Worm (Caenorhabditis elegans): ENCODE measurements around the gene nas-38.

The nas-38 gene

DNA sequence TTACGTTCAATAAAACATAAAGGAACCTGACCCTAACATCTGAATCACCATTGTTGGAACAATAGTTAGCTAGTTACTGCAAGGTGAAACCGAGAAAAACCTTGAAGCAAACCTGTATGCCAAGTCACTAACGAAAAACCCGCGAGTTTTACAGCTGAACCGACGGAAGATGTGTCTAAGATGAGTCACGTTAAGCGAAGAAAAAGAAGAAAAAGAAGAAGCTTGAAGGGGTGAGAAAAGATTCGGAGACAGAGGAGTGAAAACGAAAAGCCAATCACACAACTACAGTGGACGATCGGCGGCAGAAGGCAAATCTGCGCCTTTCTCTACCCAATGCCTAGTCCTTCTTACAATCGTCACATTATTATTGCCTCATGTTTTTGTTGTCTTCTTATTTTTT lies at the start of gene nas-38:
Gene nas-38, plus strand, starts transcription at position 301 of the 400 bp plus-strand sequence.
- TF ChIP-seq egl-43 (GFP tag; IDR thresholded peaks at IDR 0.05) (no peak), T20F7.1 (GFP tag; optimal IDR thresholded peaks at IDR 0.05) (no peak), dmd-8 (GFP tag; IDR thresholded peaks at IDR 0.05) (no peak), nhr-10 (tag; optimal IDR thresholded peaks at IDR 0.05) (no peak), zip-11 (GFP tag; IDR thresholded peaks at IDR 0.05) (no peak), nhr-111 (GFP tag; optimal IDR thresholded peaks at IDR 0.05) (no peak), hmg-1.1 (GFP tag; IDR thresholded peaks at IDR 0.05) (no peak), set-16 (GFP tag; IDR thresholded peaks at IDR 0.05) (no peak), spr-1 (tag; optimal IDR thresholded peaks at IDR 0.05) (no peak), nhr-41 (GFP tag; IDR thresholded peaks at IDR 0.05) (no peak), lin-1 (GFP tag; IDR thresholded peaks at IDR 0.05) (no peak), nhr-102 (tag; optimal IDR thresholded peaks at IDR 0.05) (no peak), daf-8 (GFP tag; IDR thresholded peaks at IDR 0.05) (no peak), lir-3 (tag; optimal IDR thresholded peaks at IDR 0.05) (no peak), nhr-42 (GFP tag; IDR thresholded peaks at IDR 0.05) (no peak), nhr-77 (tag; optimal IDR thresholded peaks at IDR 0.05) (no peak), hif-1 (tag; optimal IDR thresholded peaks at IDR 0.05) (no peak), nhr-76 (tag; optimal IDR thresholded peaks at IDR 0.05) (no peak), attf-4 (tag; optimal IDR thresholded peaks at IDR 0.05) (no peak), ceh-44 (GFP tag; IDR thresholded peaks at IDR 0.05) (no peak)

DNA sequence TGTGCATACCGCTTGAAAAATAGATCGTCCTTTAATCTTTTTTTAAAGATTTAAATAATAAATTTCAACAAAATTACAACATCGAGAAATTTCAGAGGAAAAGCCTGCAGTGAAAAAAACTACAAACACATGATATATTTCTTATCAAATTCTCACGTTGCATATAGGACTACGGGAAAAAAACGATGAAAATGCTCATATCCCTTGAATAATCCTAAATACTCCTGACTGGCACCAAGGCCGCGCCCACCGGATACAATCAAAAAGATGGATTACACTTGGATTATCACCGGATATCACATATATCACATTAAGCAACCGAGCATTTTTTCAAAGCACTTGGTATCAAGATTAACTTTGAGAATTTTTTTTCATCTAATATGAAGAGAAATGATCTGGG lies 43.9 kb upstream of the nas-38 start:
- no peak for TF ChIP-seq zip-2 (tag; optimal IDR thresholded peaks at IDR 0.05)
- peak; percentile 62 for TF ChIP-seq aha-1 (tag)

DNA sequence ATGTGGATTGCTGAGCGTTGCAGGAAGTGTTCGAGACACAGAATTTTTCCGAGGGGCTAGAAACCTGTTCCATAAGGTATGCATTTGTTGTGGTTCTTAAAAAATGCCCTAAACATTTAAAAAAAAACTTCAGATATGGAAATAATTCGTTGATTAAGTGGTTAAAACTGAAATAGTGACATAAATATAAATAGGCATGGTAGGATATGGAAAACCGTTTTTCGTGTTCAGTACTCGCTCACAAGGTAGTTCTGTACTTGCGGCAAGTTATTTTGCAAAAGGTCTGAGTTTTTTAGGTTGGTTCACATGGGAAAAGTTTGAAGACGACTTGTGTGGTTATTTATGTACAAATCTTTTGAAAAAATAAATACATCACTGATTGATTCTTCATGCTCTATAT lies 37.1 kb upstream of the nas-38 start, which contains the start of gene B0310.3:
Gene B0310.3, minus strand, starts transcription at position 101 of the 400 bp plus-strand sequence.
- TF ChIP-seq ceh-62 (tag; optimal IDR thresholded peaks at IDR 0.05) (no peak), lin-15B (tag; optimal IDR thresholded peaks at IDR 0.05) (no peak), snpc-4 (tag; optimal IDR thresholded peaks at IDR 0.05) (no peak), daf-19 (GFP tag; conservative IDR thresholded peaks at IDR 0.05) (no peak), Y105C5A.15 (GFP tag; IDR thresholded peaks at IDR 0.05) (no peak), dpl-1 (GFP tag; optimal IDR thresholded peaks at IDR 0.05) (no peak), Y75B8A.6 (GFP tag; IDR thresholded peaks at IDR 0.05) (no peak), lin-39 (tag; optimal IDR thresholded peaks at IDR 0.05) (no peak), lir-3 (tag; optimal IDR thresholded peaks at IDR 0.05) (no peak), hif-1 (tag; optimal IDR thresholded peaks at IDR 0.05) (no peak), egl-43 (GFP tag; IDR thresholded peaks at IDR 0.05) (no peak), duxl-1 (tag; optimal IDR thresholded peaks at IDR 0.05; ENCODE audit: poor library complexity) (no peak), daf-16 (GFP tag; optimal IDR thresholded peaks at IDR 0.05) (no peak), daf-16 (tag; optimal IDR thresholded peaks at IDR 0.05) (no peak), aly-2 (tag; optimal IDR thresholded peaks at IDR 0.05) (no peak), zag-1 (tag; optimal IDR thresholded peaks at IDR 0.05) (no peak), F49E8.2 (tag; optimal IDR thresholded peaks at IDR 0.05; ENCODE audit: borderline replicate concordance) (no peak), mxl-2 (GFP tag; conservative IDR thresholded peaks at IDR 0.05) (no peak), F37D6.2 (tag; optimal IDR thresholded peaks at IDR 0.05) (no peak), madf-5 (GFP tag; IDR thresholded peaks at IDR 0.05) (no peak)

DNA sequence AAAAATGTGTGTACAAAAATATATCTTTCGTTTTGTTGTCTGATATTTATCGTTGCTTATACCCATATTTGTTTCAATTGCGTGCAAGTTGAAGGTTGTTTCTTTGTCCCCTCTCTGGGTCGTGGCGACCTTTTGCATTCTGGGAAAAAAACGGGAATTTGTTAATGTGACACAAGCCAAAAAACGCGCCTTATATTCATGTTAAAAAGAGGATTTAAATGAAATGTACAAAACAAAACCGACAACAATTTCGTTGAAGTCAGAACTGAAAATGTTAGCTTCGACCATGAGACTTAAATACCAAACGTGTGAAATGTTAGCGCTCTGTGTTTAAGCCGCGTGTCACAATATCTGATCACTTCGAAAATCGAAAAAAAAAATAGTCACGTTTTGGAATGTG lies 33.5 kb upstream of the nas-38 start:
- TF ChIP-seq saeg-2 (GFP tag; IDR thresholded peaks at IDR 0.05) (no peak), arid-1 (GFP tag; conservative IDR thresholded peaks at IDR 0.05) (no peak), aha-1 (tag) (peak; percentile 93), F49E8.2 (tag; optimal IDR thresholded peaks at IDR 0.05; ENCODE audit: borderline replicate concordance) (no peak), F26F4.8 (GFP tag; conservative IDR thresholded peaks at IDR 0.05) (no peak)

All from whole organism, L4 larva.